Fruit fly (Drosophila melanogaster): Measurements from ENCODE around the gene CG3226.

Gene CG3226

DNA sequence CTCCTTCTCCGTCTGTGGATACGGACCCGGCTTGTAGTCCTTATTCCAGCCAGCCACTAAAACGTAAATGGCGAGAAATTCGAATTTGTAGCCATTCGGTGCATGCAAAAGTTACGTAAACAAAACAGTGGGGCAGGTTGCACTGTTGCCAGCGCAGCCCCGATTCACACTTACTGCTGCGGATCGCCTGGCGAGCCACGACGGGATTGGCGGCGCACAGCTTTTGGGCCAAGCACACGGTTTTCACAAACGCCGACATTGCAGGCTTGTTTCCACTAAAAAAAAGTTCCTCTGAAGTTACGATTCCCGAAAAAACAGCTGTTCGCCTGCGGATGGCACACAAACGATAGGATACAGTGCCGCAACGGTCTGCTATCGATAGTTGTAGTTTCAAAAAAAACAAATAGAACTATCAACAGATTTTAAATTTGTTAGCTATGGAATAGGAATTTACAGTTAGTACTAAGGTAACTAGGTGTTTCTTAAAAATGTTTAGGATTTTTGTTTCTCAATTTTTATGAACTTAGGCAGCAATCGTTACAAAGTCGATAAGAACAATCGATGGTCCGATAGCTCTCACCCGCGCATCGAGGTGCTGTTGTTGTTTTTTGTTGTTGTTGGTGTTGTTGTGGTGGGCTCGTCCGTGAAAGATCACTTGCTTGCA is 23.9 kb upstream of the CG3226 start, which contains the start of gene Fum1 (continued):
- TF ChIP-seq Pdp1 (GFP tag; optimal IDR thresholded peaks at IDR 0.05) (peak in 1 of 2 experiments; percentile 81), crp (GFP tag; optimal IDR thresholded peaks at IDR 0.05) (peak; percentile 65 to 92), BEAF-32 (GFP tag; optimal IDR thresholded peaks at IDR 0.05) (peak; percentile 92), stwl (tag; optimal IDR thresholded peaks at IDR 0.05) (peak; percentile 46), Sry-β (GFP tag; optimal IDR thresholded peaks at IDR 0.05) (no peak), mam (GFP tag; optimal IDR thresholded peaks at IDR 0.05) (peak; percentile 23), CG18262 (tag; optimal IDR thresholded peaks at IDR 0.05) (peak; percentile 7), nerfin-1 (tag; optimal IDR thresholded peaks at IDR 0.05) (peak; percentile 9), CG9932 (GFP tag; IDR thresholded peaks at IDR 0.05) (peak; percentile 37; the same call in 1 of the 2 replicates), CG17361 (GFP tag; IDR thresholded peaks at IDR 0.05) (peak; percentile 19; the same call in 1 of the 3 replicates), onecut (GFP tag; IDR thresholded peaks at IDR 0.05) (no peak), nmo (GFP tag; optimal IDR thresholded peaks at IDR 0.05) (peak; percentile 49), fd3F (GFP tag; optimal IDR thresholded peaks at IDR 0.05) (no peak), amos (GFP tag; IDR thresholded peaks at IDR 0.05; ENCODE audit: partially characterized antibody) (peak; percentile 80), knrl (GFP tag; IDR thresholded peaks at IDR 0.05; ENCODE audit: partially characterized antibody) (peak; percentile 90), gfzf (GFP tag; optimal IDR thresholded peaks at IDR 0.05) (peak; percentile 31), CG10267 (tag; optimal IDR thresholded peaks at IDR 0.05) (peak; percentile 44), gro (GFP tag; optimal IDR thresholded peaks at IDR 0.05) (peak; percentile 53), Sry-δ (GFP tag; optimal IDR thresholded peaks at IDR 0.05) (peak; percentile 96), phol (tag; optimal IDR thresholded peaks at IDR 0.05) (peak; percentile 34), CG4424 (GFP tag; optimal IDR thresholded peaks at IDR 0.05) (peak; percentile 4), Deaf1 (tag; optimal IDR thresholded peaks at IDR 0.05) (peak; percentile 8), CG13123 (GFP tag; optimal IDR thresholded peaks at IDR 0.05) (no peak), CG15601 (tag; optimal IDR thresholded peaks at IDR 0.05) (no peak), CG13624 (GFP tag; optimal IDR thresholded peaks at IDR 0.05) (peak; percentile 20), CG6791 (GFP tag; IDR thresholded peaks at IDR 0.05; ENCODE audit: partially characterized antibody) (peak; percentile 78), CG4820 (GFP tag; optimal IDR thresholded peaks at IDR 0.05) (no peak), CG5953 (GFP tag; IDR thresholded peaks at IDR 0.05) (no peak), row (GFP tag; IDR thresholded peaks at IDR 0.05) (peak; percentile 78), yki (optimal IDR thresholded peaks at IDR 0.05) (no peak), CG10147 (GFP tag; optimal IDR thresholded peaks at IDR 0.05) (peak; percentile 16), Adf1 (GFP tag; IDR thresholded peaks at IDR 0.05) (no peak), CG15514 (GFP tag; optimal IDR thresholded peaks at IDR 0.05) (peak; percentile 58), CkIIα-i1 (GFP tag; IDR thresholded peaks at IDR 0.05) (no peak), Xbp1 (GFP tag; optimal IDR thresholded peaks at IDR 0.05) (peak; percentile 11), CG11085 (GFP tag; IDR thresholded peaks at IDR 0.05) (no peak), chinmo (GFP tag; IDR thresholded peaks at IDR 0.05; ENCODE audit: partially characterized antibody) (peak; percentile 47; the same call in 1 of the 4 replicates), Dll (GFP tag; IDR thresholded peaks at IDR 0.05; ENCODE audit: partially characterized antibody) (peak; percentile 96), CG17829 (tag; optimal IDR thresholded peaks at IDR 0.05) (peak; percentile 10), Dref (GFP tag; IDR thresholded peaks at IDR 0.05) (peak; percentile 74), CG30403 (GFP tag; optimal IDR thresholded peaks at IDR 0.05) (peak; percentile 30), Opbp (GFP tag; IDR thresholded peaks at IDR 0.05; ENCODE audit: partially characterized antibody) (peak; percentile 70; the same call in 2 of the 3 replicates), CG8281 (tag; optimal IDR thresholded peaks at IDR 0.05) (no peak), maf-S (GFP tag; optimal IDR thresholded peaks at IDR 0.05) (no peak), HLH4C (GFP tag; IDR thresholded peaks at IDR 0.05; ENCODE audit: partially characterized antibody) (peak; percentile 92), YL-1 (GFP tag; optimal IDR thresholded peaks at IDR 0.05) (peak; percentile 29), Myb (GFP tag; optimal IDR thresholded peaks at IDR 0.05) (peak; percentile 33), Atf6 (GFP tag; IDR thresholded peaks at IDR 0.05) (no peak)

Measured in whole organism, embryonic.